Worm (Caenorhabditis elegans): ENCODE results near the gene cnc-5.

The cnc-5 gene

DNA sequence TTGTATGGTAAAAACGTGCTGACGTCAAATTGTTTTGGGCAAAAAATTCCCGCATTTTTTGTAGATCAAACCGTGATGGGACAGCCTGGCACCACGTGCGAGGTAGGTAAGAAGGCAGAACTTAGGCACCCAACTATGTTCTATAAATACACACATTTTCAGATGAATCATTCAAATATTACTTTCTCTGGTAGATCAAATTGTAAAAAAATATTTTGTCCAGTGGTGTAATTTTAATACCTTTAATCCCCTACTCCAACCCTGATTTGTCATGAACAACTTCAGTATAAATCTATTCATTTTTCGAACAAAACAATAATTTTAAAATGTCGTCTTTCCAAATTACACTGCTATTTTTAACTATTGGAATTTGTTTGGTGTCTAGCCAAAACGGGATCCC, 49.3 kb downstream of the cnc-5 start, which contains the start of gene spig-7:
spig-7 (plus strand) TSS at position 301 of the 400 bp plus-strand sequence.
- no peak for TF ChIP-seq madf-2 (tag; optimal IDR thresholded peaks at IDR 0.05)
- no peak for TF ChIP-seq sox-4 (tag; optimal IDR thresholded peaks at IDR 0.05)
- no peak for TF ChIP-seq sdc-2 (tag; optimal IDR thresholded peaks at IDR 0.05)
- no peak for TF ChIP-seq K02D7.2 (tag; optimal IDR thresholded peaks at IDR 0.05)
- TF ChIP-seq T23F11.4 (GFP tag; optimal IDR thresholded peaks at IDR 0.05), result no peak
- TF ChIP-seq rnt-1 (tag; optimal IDR thresholded peaks at IDR 0.05), result no peak
- TF ChIP-seq mec-3 (tag; optimal IDR thresholded peaks at IDR 0.05; ENCODE audit: borderline replicate concordance), result no peak
- TF ChIP-seq pax-1 (tag; optimal IDR thresholded peaks at IDR 0.05), result no peak
- no peak for TF ChIP-seq ceh-22 (tag; optimal IDR thresholded peaks at IDR 0.05)
- no peak for TF ChIP-seq hlh-6 (tag; optimal IDR thresholded peaks at IDR 0.05)
- no peak for TF ChIP-seq ceh-2 (tag; optimal IDR thresholded peaks at IDR 0.05)
- TF ChIP-seq ceh-30 (tag; optimal IDR thresholded peaks at IDR 0.05), result no peak
- TF ChIP-seq pqm-1 (tag; optimal IDR thresholded peaks at IDR 0.05), result no peak
- TF ChIP-seq unc-55 (GFP tag; optimal IDR thresholded peaks at IDR 0.05), result no peak
- TF ChIP-seq syd-9 (tag; optimal IDR thresholded peaks at IDR 0.05), result no peak
- no peak for TF ChIP-seq ets-4 (tag; optimal IDR thresholded peaks at IDR 0.05)
- TF ChIP-seq tbx-2 (tag; optimal IDR thresholded peaks at IDR 0.05), result no peak

DNA sequence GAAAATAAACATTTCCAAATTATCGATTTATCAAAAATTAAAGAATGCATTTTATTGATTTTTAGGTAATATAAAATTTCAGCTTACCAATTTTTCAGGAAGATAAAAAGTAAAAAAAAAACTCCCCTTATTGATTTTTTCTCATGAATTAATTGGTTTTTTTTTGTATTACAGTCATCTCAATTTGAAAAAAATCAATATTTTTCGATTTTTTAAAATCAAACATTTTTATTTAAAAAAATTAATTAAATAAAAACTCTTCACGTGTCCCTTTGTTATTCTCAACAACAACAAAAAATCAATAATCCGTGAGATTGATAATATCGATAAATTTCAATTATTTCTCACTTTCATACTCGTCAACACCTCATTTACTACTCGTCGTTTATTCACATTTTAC, 50.2 kb downstream of the cnc-5 start, which contains the start of gene C38C3.3:
C38C3.3 (plus strand) TSS at position 301 of the 400 bp plus-strand sequence.
- TF ChIP-seq nhr-11 (tag; optimal IDR thresholded peaks at IDR 0.05), result no peak
- TF ChIP-seq che-1 (tag; optimal IDR thresholded peaks at IDR 0.05), result no peak
- TF ChIP-seq mec-3 (tag; optimal IDR thresholded peaks at IDR 0.05; ENCODE audit: borderline replicate concordance), result no peak
